Worm (Caenorhabditis elegans) whole organism, midembryonic: ENCODE measurements around the gene nas-16.

Source experiments
- T22C8.4 ChIP-seq: fragments of 200-800 bp; sonication (Bioruptor generic); IDR thresholded peaks from 2 replicates; pipeline ENCODE4 v1.3.6; 2022; ENCODE audit warnings: missing genetic modification characterization, missing compliant biosample characterization
- cog-1 ChIP-seq: sonication (generic microtip); optimal IDR thresholded peaks from 2 replicates; lab custom pipeline; 2016; ENCODE audit warnings: missing genetic modification characterization, missing compliant biosample characterization
- flt-1 ChIP-seq: fragments of 200-800 bp; sonication (Bioruptor generic); IDR thresholded peaks from 2 replicates; pipeline ENCODE4 v1.3.6; 2022; ENCODE audit warnings: missing genetic modification characterization, missing compliant biosample characterization
- klf-2 ChIP-seq: fragments of 200-800 bp; sonication (Bioruptor generic); conservative IDR thresholded peaks from 2 replicates; pipeline ENCODE4 v1.3.6; 2022; ENCODE audit warnings: missing genetic modification reagents, missing genetic modification characterization, missing compliant biosample characterization
- med-1 ChIP-seq: sonication (generic microtip); optimal IDR thresholded peaks from 2 replicates; lab custom pipeline; 2017; ENCODE audit warnings: missing genetic modification characterization, mild to moderate bottlenecking, missing compliant biosample characterization, antibody characterized with exemption, missing genetic modification reagents; ENCODE audit not compliant: insufficient read depth
- ref-1 ChIP-seq: fragments of 200-800 bp; sonication (Bioruptor generic); conservative IDR thresholded peaks from 2 replicates; pipeline ENCODE4 v1.3.6; 2022; ENCODE audit warnings: missing genetic modification reagents, missing genetic modification characterization, missing compliant biosample characterization
- tab-1 ChIP-seq: fragments of 200-800 bp; sonication (Bioruptor generic); IDR thresholded peaks from 2 replicates; pipeline ENCODE4 v1.3.6; 2022; ENCODE audit warnings: missing genetic modification characterization, missing compliant biosample characterization
- ztf-23 ChIP-seq: fragments of 200-800 bp; sonication (Bioruptor generic); IDR thresholded peaks from 2 replicates; pipeline ENCODE4 v1.3.6; 2022; ENCODE audit warnings: missing genetic modification reagents, missing genetic modification characterization, missing compliant biosample characterization
- ztf-29 ChIP-seq: fragments of 200-800 bp; sonication (Bioruptor generic); IDR thresholded peaks from 2 replicates; pipeline ENCODE4 v1.3.6; 2022; ENCODE audit warnings: missing genetic modification reagents, missing genetic modification characterization, missing compliant biosample characterization

Gene nas-16

DNA sequence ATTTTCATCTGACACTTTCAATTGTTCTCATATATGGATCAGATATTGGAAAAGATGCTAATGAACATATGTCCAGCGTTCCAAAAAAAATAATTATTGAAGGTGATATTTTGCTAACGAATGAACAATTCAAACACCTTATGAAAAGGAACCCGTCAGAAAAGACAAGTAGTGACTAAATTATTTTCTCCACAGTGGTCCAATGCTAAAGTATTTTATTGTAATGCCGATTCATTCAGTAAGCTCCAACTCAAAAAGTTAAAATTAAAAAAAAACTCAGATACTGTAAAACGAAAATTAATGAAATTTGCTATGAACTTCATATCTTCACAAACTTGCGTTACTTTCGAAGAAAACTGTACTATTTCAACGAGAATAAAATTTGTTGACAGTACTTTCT, at the start of gene nas-16:
Gene nas-16 (plus strand): TSS at position 301 of the 400 bp plus-strand sequence.
- TF ChIP-seq T22C8.4 (no peak), ref-1 (no peak), med-1 (GFP tag; lab: Kevin White, UChicago) (no peak), ztf-23 (GFP tag; lab: Robert Waterston, UW) (no peak), flt-1 (GFP tag; lab: Robert Waterston, UW) (no peak), ztf-29 (no peak), tab-1 (GFP tag; lab: Robert Waterston, UW) (no peak), cog-1 (tag; lab: Kevin White, UChicago) (no peak), klf-2 (GFP tag; lab: Robert Waterston, UW) (no peak)

DNA sequence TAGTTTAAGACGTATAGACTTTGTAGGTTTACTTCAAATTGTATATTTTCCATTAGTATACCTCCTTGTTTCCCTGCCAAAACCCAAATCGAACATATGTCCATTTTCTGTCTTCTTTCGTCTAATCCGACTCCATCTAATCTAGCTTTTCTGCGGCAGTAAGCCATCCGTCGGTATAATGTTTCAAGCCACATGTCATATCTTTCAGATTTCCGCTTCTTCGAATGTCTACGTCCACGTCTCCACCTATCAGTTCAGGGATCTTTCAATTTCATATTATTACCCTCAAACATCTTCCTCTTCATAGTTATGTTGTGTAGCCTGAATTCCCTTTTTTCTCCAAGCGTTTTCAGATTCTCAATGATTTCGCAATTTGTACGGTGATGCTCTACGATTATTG, 48.0 kb upstream of the nas-16 start:
- no peak for TF ChIP-seq ztf-23 (GFP tag; lab: Robert Waterston, UW)
- TF ChIP-seq flt-1 (GFP tag; lab: Robert Waterston, UW) = no peak
- no peak for TF ChIP-seq T22C8.4
- no peak for TF ChIP-seq med-1 (GFP tag; lab: Kevin White, UChicago)
- TF ChIP-seq tab-1 (GFP tag; lab: Robert Waterston, UW) = no peak
- no peak for TF ChIP-seq ref-1

DNA sequence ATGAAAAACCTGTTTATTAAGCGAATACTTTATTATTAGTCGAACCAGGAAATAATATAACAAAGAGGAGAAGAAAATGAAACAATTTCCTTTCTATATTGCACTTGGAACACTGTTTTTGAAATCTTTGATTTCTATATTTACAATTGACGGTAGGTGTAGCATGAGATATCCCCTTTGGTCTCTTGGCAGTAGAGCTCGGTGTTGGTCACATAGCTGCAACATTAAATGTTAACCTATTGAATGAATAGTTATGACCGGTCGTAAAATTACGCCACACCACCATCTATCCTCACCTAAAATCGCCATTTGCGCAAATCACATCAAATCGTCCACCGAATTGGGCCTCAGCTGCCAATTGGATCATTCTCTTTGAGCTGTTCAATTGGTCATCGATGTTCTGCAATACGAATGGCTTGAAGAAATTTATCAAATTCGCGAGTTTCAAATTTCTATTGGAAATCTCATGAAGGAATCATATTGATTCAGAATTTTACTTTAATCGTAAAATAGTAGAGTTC, 47.2 kb upstream of the nas-16 start:
- TF ChIP-seq flt-1 (GFP tag; lab: Robert Waterston, UW) (peak; percentile 53; the same call in 1 of the 2 replicates), med-1 (GFP tag; lab: Kevin White, UChicago) (no peak)

DNA sequence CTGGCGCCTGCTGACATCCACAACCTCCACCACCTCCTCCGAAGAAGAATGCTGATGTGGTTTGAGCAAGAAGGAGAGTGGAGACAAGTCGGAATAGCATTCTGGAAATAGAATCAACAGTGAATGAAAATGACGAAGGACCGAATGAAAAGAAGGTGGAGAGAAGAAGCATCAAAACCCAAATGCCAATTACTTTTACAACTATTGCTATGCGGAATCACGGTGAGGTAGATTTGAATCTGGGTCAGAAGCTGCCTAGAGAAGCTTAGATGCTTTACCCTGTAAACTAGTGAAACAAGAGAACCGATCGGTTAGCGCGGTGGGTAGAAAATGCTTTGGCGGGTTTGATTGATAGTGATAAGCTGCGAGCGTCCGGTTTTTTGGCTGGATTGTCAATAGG, 45.2 kb upstream of the nas-16 start, which contains the start of gene grl-7:
Gene grl-7 (minus strand): TSS at position 101 of the 400 bp plus-strand sequence.
- TF ChIP-seq tab-1 (GFP tag; lab: Robert Waterston, UW) (no peak), ztf-23 (GFP tag; lab: Robert Waterston, UW) (no peak), ztf-29 (no peak), T22C8.4 (no peak), med-1 (GFP tag; lab: Kevin White, UChicago) (no peak), ref-1 (no peak), flt-1 (GFP tag; lab: Robert Waterston, UW) (no peak)

DNA sequence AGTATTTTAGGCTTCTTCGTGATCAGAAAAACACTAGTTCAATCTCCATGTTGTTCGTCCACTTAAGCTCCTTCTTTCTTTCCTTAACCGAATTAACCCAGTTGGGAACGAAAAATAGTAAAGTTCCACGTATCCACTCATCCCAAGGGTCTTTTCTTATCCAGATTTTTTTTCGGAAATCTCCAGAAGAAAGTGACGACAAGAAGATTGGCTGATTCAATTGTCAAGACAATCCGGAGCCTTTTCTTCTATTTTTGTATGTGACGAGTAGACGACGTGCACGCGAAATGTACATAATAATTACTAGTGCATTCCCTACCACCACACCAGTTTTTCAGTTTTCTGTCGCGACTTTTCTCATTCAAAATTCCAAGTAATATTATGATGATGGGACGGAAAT, 40.9 kb upstream of the nas-16 start:
- TF ChIP-seq tab-1 (GFP tag; lab: Robert Waterston, UW) (no peak), ztf-29 (no peak), klf-2 (GFP tag; lab: Robert Waterston, UW) (no peak), ref-1 (no peak), T22C8.4 (no peak), flt-1 (GFP tag; lab: Robert Waterston, UW) (no peak), med-1 (GFP tag; lab: Kevin White, UChicago) (no peak), cog-1 (tag; lab: Kevin White, UChicago) (no peak), ztf-23 (GFP tag; lab: Robert Waterston, UW) (no peak)

DNA sequence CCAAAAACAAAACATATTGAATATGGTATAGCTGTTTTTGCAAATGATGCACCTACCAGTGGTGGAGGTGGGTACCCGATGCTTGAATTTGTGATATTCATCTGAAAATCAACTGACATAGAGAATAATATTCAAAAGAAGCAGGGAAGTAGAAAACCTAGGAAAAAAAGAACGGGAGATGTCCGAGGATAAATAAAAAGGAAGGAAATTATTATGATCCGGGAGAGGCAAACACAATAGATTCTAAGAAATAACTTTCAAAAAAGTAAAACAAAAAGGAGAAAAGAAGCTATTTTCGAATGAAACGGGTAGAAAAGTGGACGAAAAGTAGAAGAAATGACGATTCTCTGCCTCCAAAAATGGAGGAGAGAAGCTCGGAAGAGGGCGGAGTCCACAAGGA, 39.2 kb upstream of the nas-16 start, which contains the start of gene npr-25:
Gene npr-25 (minus strand): TSS at position 101 of the 400 bp plus-strand sequence.
- TF ChIP-seq ztf-23 (GFP tag; lab: Robert Waterston, UW) = no peak
- TF ChIP-seq ztf-29 = no peak
- no peak for TF ChIP-seq med-1 (GFP tag; lab: Kevin White, UChicago)
- no peak for TF ChIP-seq T22C8.4
- TF ChIP-seq ref-1 = no peak

DNA sequence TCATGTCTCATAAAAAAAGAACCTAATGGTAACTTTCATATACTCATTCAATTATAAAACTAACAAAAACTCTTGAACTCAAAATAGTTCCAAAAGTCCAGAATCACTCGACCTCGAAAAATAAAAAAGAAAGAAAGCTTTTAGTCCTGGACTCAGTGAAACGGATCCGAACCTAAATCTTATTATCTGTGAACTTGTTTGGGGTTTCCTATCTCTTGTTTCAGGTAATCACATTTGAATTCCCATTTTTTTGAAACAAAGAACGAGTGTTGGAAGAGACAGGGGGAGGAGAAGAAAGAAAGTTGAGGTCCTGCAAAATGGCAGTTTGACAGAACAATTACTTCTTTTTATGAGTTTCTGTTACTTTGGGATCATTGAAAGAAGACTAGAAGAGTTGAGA, 37.9 kb upstream of the nas-16 start:
- TF ChIP-seq flt-1 (GFP tag; lab: Robert Waterston, UW) = no peak
- TF ChIP-seq cog-1 (tag; lab: Kevin White, UChicago) = no peak
- no peak for TF ChIP-seq tab-1 (GFP tag; lab: Robert Waterston, UW)
- no peak for TF ChIP-seq ztf-23 (GFP tag; lab: Robert Waterston, UW)
- TF ChIP-seq klf-2 (GFP tag; lab: Robert Waterston, UW) = no peak
- no peak for TF ChIP-seq ref-1
- no peak for TF ChIP-seq T22C8.4
- TF ChIP-seq med-1 (GFP tag; lab: Kevin White, UChicago) = no peak
- no peak for TF ChIP-seq ztf-29

DNA sequence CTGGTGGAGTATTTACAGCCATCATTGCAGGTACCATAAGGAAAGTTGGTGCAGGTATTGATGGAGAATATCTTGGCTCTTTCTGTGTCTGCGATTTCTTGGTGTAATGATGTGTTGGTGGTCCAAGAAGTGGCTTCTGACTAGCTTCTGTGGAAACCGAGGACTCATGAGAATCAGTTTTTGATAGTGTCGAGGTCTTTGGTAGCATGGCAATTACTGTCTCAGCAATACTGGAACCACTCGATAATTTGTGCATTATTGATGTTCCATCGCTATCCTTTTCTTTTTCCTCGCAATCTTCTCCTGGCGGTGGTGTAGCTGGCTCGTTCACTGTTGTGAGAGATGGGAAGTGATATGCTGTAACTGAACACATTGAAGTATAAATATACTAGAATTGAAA, 28.5 kb upstream of the nas-16 start:
- TF ChIP-seq klf-2 (GFP tag; lab: Robert Waterston, UW) = no peak
- no peak for TF ChIP-seq cog-1 (tag; lab: Kevin White, UChicago)
- TF ChIP-seq tab-1 (GFP tag; lab: Robert Waterston, UW) = no peak
- no peak for TF ChIP-seq med-1 (GFP tag; lab: Kevin White, UChicago)
- no peak for TF ChIP-seq ztf-23 (GFP tag; lab: Robert Waterston, UW)
- TF ChIP-seq flt-1 (GFP tag; lab: Robert Waterston, UW) = no peak
- TF ChIP-seq T22C8.4 = no peak
- TF ChIP-seq ztf-29 = no peak
- no peak for TF ChIP-seq ref-1

DNA sequence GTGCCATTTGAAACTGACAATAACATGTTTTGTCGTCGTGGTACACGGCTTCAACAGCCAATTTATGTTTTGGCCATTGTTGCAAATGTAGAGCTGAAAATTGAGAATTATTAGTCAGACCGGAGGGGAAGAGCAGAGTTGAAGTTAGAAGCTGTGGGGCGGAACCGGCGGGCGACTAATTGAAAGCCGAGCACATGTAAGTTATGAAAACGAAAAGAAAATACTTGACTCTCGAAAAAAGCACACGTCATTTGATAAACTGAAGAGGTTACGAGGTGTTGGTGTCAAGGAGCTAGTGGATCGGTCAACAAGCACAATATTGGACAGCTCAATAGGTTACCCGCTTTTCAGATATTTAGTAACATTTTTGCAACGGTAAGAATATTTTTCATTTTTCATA, 26.0 kb upstream of the nas-16 start, which contains the start of gene dop-5:
Gene dop-5 (minus strand): TSS at position 101 of the 400 bp plus-strand sequence.
- TF ChIP-seq ztf-29 (no peak), klf-2 (GFP tag; lab: Robert Waterston, UW) (no peak), ztf-23 (GFP tag; lab: Robert Waterston, UW) (no peak), tab-1 (GFP tag; lab: Robert Waterston, UW) (no peak)

DNA sequence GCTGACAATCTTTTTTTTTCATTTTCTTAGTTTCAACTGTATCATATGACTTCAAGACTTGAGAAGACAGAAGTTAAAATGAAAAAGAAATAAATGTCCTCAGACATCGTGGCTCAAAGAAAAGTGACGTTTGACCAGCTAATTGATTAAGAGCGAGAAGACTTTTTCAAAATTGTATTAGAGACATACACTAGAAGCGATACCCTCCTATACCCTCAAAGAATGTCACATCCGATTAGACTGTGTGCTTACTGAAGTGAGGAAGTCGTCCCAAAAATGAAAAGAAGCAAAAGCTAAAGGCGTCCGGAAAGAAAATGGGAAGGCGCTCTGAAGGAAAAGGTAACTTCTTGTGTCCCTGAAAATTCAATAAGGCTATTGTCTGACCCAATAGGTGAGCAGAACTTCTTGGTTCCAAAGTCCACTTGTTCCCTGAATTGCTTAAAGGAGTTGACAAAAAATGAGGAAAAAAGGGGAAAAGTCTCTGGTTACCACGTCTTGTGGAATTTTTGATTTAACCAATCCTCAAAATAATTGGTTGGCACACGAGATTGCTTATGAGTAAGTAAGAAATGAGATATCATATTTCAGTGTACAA, 19.7 kb upstream of the nas-16 start:
- no peak for TF ChIP-seq T22C8.4
- no peak for TF ChIP-seq tab-1 (GFP tag; lab: Robert Waterston, UW)
- no peak for TF ChIP-seq ref-1
- TF ChIP-seq klf-2 (GFP tag; lab: Robert Waterston, UW) = no peak
